Worm (Caenorhabditis elegans): ENCODE results near the gene F10A3.12.

DNA sequence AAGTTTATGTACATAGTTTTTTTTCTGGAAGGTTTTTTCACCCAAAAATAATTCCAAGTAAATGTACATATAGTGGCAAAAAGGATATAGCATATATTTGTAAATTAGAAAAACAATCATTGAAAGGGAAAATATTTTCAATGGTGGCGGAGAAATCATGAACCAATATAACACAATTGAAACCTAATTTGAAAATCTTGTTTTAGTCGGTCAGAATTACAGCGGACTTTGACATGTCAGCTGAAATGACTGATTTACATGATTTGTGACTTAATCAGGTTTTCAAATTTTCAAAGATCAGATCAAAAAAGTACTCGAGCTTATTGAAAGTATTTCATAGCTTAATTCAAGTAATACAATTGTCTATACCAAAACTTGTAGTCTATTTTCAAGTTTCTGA lies 7.9 kb downstream of the F10A3.12 start, which contains the start of gene K05D4.9:
- no peak for TF ChIP-seq ama-1 (optimal IDR thresholded peaks at IDR 0.05)
- no peak for TF ChIP-seq B0310.2 (tag; optimal IDR thresholded peaks at IDR 0.05)
- no peak for TF ChIP-seq flt-1 (GFP tag; IDR thresholded peaks at IDR 0.05)
- no peak for TF ChIP-seq ets-7 (tag; optimal IDR thresholded peaks at IDR 0.05)
- TF ChIP-seq scrt-1 (GFP tag; IDR thresholded peaks at IDR 0.05) = no peak
- no peak for TF ChIP-seq sea-1 (GFP tag; conservative IDR thresholded peaks at IDR 0.05)
- no peak for TF ChIP-seq hmbx-1 (tag; optimal IDR thresholded peaks at IDR 0.05)
- no peak for TF ChIP-seq hnd-1 (tag; optimal IDR thresholded peaks at IDR 0.05)
